Fruit fly (Drosophila melanogaster) whole organism, prepupa: ENCODE measurements around the gene Gr10b.

Experiments
- CG10669 ChIP-seq: fragments of 200-800 bp; sonication (Bioruptor generic); optimal IDR thresholded peaks from 3 replicates; lab custom pipeline; 2018; ENCODE audit warnings: missing biosample characterization, mild to moderate bottlenecking, missing genetic modification characterization, moderate library complexity
- CG11294 ChIP-seq: fragments of 200-800 bp; sonication (Bioruptor generic); IDR thresholded peaks from 2 replicates; pipeline ENCODE4 v1.3.6; 2022; ENCODE audit warnings: missing biosample characterization, missing genetic modification characterization
- CG6163 ChIP-seq: fragments of 200-800 bp; sonication (Bioruptor generic); IDR thresholded peaks from 3 replicates; pipeline ENCODE4 v1.3.6; 2022; ENCODE audit warnings: missing biosample characterization, missing genetic modification characterization
- CG6276 ChIP-seq: fragments of 200-800 bp; sonication (Bioruptor generic); optimal IDR thresholded peaks from 2 replicates; lab custom pipeline; 2017; ENCODE audit warnings: missing biosample characterization, mild to moderate bottlenecking, missing genetic modification characterization
- Eip78C ChIP-seq: fragments of 200-800 bp; sonication (Bioruptor generic); peaks from one replicate; lab custom pipeline; 2016; ENCODE audit warnings: missing biosample characterization, missing genetic modification characterization
- Gug ChIP-seq: fragments of 200-800 bp; sonication (Bioruptor generic); IDR thresholded peaks from 2 replicates; pipeline ENCODE4 v1.3.6; 2022; ENCODE audit warnings: missing biosample characterization, missing genetic modification characterization
- Lpt ChIP-seq: fragments of 200-800 bp; sonication (Bioruptor generic); optimal IDR thresholded peaks from 3 replicates; lab custom pipeline; 2016; ENCODE audit warnings: missing biosample characterization, missing genetic modification characterization
- Met ChIP-seq: fragments of 200-800 bp; sonication (Bioruptor generic); optimal IDR thresholded peaks from 3 replicates; lab custom pipeline; 2016; ENCODE audit warnings: missing biosample characterization, missing genetic modification characterization
- Sox14 ChIP-seq: fragments of 200-800 bp; sonication (Bioruptor generic); optimal IDR thresholded peaks from 3 replicates; lab custom pipeline; 2016; ENCODE audit warnings: missing biosample characterization, missing genetic modification characterization
- pdm3 ChIP-seq: fragments of 200-800 bp; sonication (Bioruptor generic); optimal IDR thresholded peaks from 3 replicates; lab custom pipeline; 2016; ENCODE audit warnings: missing biosample characterization, missing genetic modification characterization

DNA sequence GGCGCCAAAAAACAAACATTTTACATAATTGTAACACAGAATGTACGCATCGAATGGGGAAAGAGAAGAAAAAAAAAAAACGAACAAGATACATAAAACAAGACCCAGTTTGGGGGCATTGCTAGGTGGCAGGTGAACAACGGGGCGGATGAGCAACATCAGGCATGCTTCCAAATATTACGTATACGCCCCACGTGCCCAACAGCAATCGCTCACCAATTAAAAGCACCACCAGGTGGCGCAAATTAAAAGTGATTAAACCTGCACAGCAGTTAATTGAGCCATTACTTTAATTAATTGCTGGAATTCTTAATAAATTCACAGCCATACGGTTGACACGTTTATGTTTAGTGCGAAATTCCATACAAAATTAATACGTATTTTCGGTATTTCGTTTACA, 27.5 kb downstream of the Gr10b start:
- TF ChIP-seq CG11294 (GFP tag; lab: Robert Waterston, UW) (no peak), CG6163 (GFP tag; lab: Robert Waterston, UW) (no peak), Met (GFP tag; lab: Kevin White, UChicago) (no peak), CG6276 (GFP tag; lab: Kevin White, UChicago) (no peak), CG10669 (GFP tag; lab: Kevin White, UChicago) (no peak), Lpt (GFP tag; lab: Kevin White, UChicago) (no peak), pdm3 (GFP tag; lab: Kevin White, UChicago) (no peak), Sox14 (GFP tag; lab: Kevin White, UChicago) (no peak), Gug (no peak), Eip78C (no peak)
